Worm (Caenorhabditis elegans): Measurements from ENCODE around the gene F33C8.2.

F33C8.2 gene

DNA sequence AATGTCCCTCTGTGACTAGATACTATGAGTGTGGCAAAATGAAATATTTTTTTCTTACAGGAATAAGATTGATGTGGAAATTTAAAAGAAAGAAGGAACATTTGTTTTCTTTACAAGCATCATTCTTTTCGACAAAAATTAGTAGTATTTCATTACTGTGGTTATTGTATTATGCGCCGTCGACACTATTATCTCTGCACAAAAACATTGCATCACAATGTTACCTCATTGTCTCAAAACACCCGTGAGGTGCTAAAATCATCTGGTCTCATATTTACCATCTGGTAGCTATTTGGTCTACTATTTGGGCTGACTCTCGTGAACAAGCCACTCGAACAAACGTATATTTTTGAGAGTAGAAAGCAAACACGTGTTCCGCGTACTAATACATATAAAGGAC is 38.4 kb downstream of the F33C8.2 start (continued):
- TF ChIP-seq php-3 (GFP tag; IDR thresholded peaks at IDR 0.05): no peak
- no peak for TF ChIP-seq duxl-1 (tag; optimal IDR thresholded peaks at IDR 0.05; ENCODE audit: poor library complexity)
- TF ChIP-seq daf-19 (GFP tag; conservative IDR thresholded peaks at IDR 0.05): no peak
- TF ChIP-seq nhr-76 (tag; optimal IDR thresholded peaks at IDR 0.05): no peak

DNA sequence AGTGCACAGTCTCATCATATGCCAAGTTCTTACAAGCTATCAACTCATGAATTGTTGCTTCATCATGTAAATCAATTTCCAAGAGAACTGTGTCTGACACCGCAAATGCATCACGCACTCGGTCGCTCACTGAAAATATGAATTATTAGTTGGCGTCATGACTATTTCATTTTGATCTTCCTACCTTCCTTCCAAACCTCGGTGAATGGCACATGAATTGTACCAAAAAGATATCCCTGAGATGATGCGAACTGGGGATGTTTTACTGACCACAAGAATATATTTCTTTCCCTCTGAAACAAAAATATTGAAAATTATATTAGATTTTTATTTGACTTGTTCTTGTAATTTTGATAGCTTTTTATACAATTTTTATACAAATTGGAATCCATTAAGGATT is 39.0 kb downstream of the F33C8.2 start:
- TF ChIP-seq aha-1 (tag) (peak; percentile 89), unc-62 (GFP tag; optimal IDR thresholded peaks at IDR 0.05 in 1 of 2) (peak in 1 of 2 experiments; percentile 68), unc-62 (tag; optimal IDR thresholded peaks at IDR 0.05) (no peak), R02D3.7 (tag; optimal IDR thresholded peaks at IDR 0.05) (no peak)

DNA sequence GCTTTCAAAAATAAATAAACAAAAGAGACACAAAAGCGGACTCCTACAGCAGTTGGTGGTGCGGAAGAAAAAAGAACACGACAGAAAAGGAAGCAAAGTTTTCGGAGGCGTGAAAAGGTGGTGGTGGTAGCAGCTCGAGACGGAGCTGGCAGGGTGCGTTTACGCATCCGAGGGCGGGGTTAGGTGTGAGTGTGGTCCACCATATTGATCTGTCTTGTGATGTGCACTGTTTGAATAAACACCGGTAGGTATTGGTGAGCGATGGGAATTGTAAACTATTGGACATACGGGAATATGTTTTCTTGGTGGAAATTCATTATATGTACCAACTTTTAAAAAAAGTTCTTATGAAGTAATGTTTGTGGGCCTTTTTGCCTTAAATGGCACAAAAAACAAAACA is 39.8 kb downstream of the F33C8.2 start, which contains the start of gene C05G5.5:
Gene C05G5.5 (minus strand): TSS at position 101 of the 400 bp plus-strand sequence.
- TF ChIP-seq ztf-7 (tag; optimal IDR thresholded peaks at IDR 0.05): no peak
- TF ChIP-seq nhr-77 (tag; optimal IDR thresholded peaks at IDR 0.05): no peak
- TF ChIP-seq ceh-32 (tag; optimal IDR thresholded peaks at IDR 0.05; ENCODE audit: poor library complexity): no peak
- TF ChIP-seq set-16 (GFP tag; IDR thresholded peaks at IDR 0.05): no peak
- TF ChIP-seq egl-27 (tag; optimal IDR thresholded peaks at IDR 0.05): no peak
- TF ChIP-seq fos-1 (tag; optimal IDR thresholded peaks at IDR 0.05): no peak
- TF ChIP-seq ZK337.2 (GFP tag; IDR thresholded peaks at IDR 0.05): no peak
- TF ChIP-seq fkh-10 (GFP tag; optimal IDR thresholded peaks at IDR 0.05): no peak
- TF ChIP-seq dmd-8 (GFP tag; IDR thresholded peaks at IDR 0.05): no peak
- TF ChIP-seq madf-9 (GFP tag; conservative IDR thresholded peaks at IDR 0.05): no peak
- no peak for TF ChIP-seq nhr-76 (tag; optimal IDR thresholded peaks at IDR 0.05)
- no peak for TF ChIP-seq daf-19 (GFP tag; conservative IDR thresholded peaks at IDR 0.05)
- TF ChIP-seq hif-1 (tag; optimal IDR thresholded peaks at IDR 0.05): no peak
- TF ChIP-seq nhr-102 (tag; optimal IDR thresholded peaks at IDR 0.05): no peak
- TF ChIP-seq hlh-30 (tag; optimal IDR thresholded peaks at IDR 0.05; ENCODE audit: insufficient read depth): no peak
- TF ChIP-seq attf-4 (tag; optimal IDR thresholded peaks at IDR 0.05): no peak
- no peak for TF ChIP-seq lin-15B (tag; optimal IDR thresholded peaks at IDR 0.05)
- no peak for TF ChIP-seq madf-5 (GFP tag; IDR thresholded peaks at IDR 0.05)
- no peak for TF ChIP-seq lin-38 (GFP tag; IDR thresholded peaks at IDR 0.05)
- no peak for TF ChIP-seq nhr-10 (tag; optimal IDR thresholded peaks at IDR 0.05)

DNA sequence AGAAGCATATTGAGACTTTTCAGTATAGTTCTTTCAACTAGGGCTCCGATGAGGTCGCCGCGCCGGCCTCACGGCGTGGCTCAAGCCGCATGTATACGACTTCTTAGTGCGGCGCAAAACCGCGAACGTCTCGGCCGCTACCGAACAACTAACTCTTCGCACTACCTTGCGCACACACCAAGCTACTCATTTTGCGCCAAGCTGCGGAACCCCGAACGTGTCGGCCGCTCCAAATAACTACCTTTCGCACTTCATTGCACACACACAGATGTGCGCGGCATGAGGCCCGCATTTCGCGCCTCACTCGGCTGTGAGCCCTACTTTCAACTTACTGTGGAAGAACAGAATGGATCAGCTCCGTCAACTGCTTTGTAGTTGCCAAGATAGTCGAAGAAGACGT is 46.6 kb downstream of the F33C8.2 start:
- 0 out of 4 replicates have a peak, but pooled peaks of 1 of the 2 experiments have one; percentile 49 for TF ChIP-seq madf-5 (GFP tag; IDR thresholded peaks at IDR 0.05)
- TF ChIP-seq php-3 (GFP tag; IDR thresholded peaks at IDR 0.05): no peak
- peak; percentile 63; the same call in 1 of the 2 replicates for TF ChIP-seq snpc-1.2 (GFP tag; IDR thresholded peaks at IDR 0.05)
- peak; percentile 59; the same call in 1 of the 2 replicates for TF ChIP-seq set-16 (GFP tag; IDR thresholded peaks at IDR 0.05)

DNA sequence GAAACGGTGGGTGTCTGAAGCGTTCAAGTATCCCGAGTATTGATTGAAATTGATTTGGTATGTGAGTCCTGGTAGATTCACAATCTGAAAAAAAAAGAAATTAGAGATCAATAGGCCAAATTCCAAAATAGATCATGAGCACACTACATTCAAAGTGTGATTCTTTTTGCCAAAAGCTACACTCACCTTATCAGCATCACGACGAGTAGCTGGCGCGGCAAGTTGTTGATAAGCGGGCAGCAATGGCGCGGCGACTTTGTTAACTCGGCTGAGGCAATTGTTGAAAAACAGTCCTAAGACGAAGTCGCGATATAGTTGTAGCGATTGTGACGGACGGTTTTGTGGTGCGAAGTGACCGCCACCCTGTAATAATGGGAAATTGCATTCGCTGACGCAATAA is 47.8 kb downstream of the F33C8.2 start:
- TF ChIP-seq nhr-28 (tag; optimal IDR thresholded peaks at IDR 0.05) (peak; percentile 79), F26F4.8 (GFP tag; conservative IDR thresholded peaks at IDR 0.05) (no peak), dve-1 (tag; optimal IDR thresholded peaks at IDR 0.05; ENCODE audit: insufficient read depth) (peak; percentile 31), unc-62 (GFP tag; optimal IDR thresholded peaks at IDR 0.05 in 1 of 2) (peak in 1 of 2 experiments; percentile 94), unc-62 (tag; optimal IDR thresholded peaks at IDR 0.05) (no peak), hlh-11 (tag; optimal IDR thresholded peaks at IDR 0.05) (peak; percentile 56), pqm-1 (tag; optimal IDR thresholded peaks at IDR 0.05) (peak; percentile 73), dmd-6 (GFP tag; IDR thresholded peaks at IDR 0.05) (peak; percentile 68), daf-16 (GFP tag; optimal IDR thresholded peaks at IDR 0.05) (no peak), daf-16 (tag; optimal IDR thresholded peaks at IDR 0.05) (peak; percentile 65), aha-1 (tag) (peak; percentile 9), attf-4 (tag; optimal IDR thresholded peaks at IDR 0.05) (no peak)
